Fruit fly (Drosophila melanogaster) Kc167 (cell line): ENCODE results near the gene Rsf1.

ENCODE experiments used
- Myc ChIP-seq: fragments of >200 bp; optimal IDR thresholded peaks from 2 replicates; lab custom pipeline; 2017; ENCODE audit warnings: missing external identifiers
- psq ChIP-seq: fragments of >200 bp; optimal IDR thresholded peaks from 2 replicates; lab custom pipeline; 2017; ENCODE audit warnings: missing external identifiers

dm6 chr2L:10305538-10306147, 42.3 kb upstream of the Rsf1 start:
- TF ChIP-seq Myc (no peak), psq (lab: Kevin White, UChicago) (no peak)
